Fruit fly (Drosophila melanogaster) whole organism, embryonic: Measurements from ENCODE around the gene CG45428.

Experiments
- B-H1 ChIP-seq: fragments of 200-800 bp; sonication (Bioruptor generic); IDR thresholded peaks from 3 replicates; pipeline ENCODE4 v1.3.6; 2022; ENCODE audit warnings: missing biosample characterization, missing genetic modification characterization
- CG3995 ChIP-seq: fragments of 200-800 bp; sonication (Bioruptor generic); optimal IDR thresholded peaks from 3 replicates; lab custom pipeline; 2016; ENCODE audit warnings: missing biosample characterization, missing genetic modification characterization
- CG42726 ChIP-seq: fragments of 200-800 bp; sonication (Bioruptor generic); IDR thresholded peaks from 2 replicates; pipeline ENCODE4 v1.3.6; 2022; ENCODE audit warnings: missing biosample characterization, missing genetic modification characterization; ENCODE audit not compliant: partially characterized antibody
- E2f2 ChIP-seq: fragments of 200-800 bp; sonication (Bioruptor generic); IDR thresholded peaks from 2 replicates; pipeline ENCODE4 v1.3.6; 2022; ENCODE audit warnings: missing biosample characterization, missing genetic modification characterization
- az2 ChIP-seq: fragments of 200-800 bp; sonication (Bioruptor generic); optimal IDR thresholded peaks from 3 replicates; lab custom pipeline; 2016; ENCODE audit warnings: missing biosample characterization, missing genetic modification characterization
- dpn ChIP-seq, 2 experiments: fragments of 200-800 bp; sonication (Bioruptor generic); optimal IDR thresholded peaks; 3 replicates each; lab custom pipeline; 2016; ENCODE audit warnings: missing biosample characterization in 2 of 2, missing genetic modification characterization in 2 of 2
- fd102C ChIP-seq: fragments of 200-800 bp; sonication (Bioruptor generic); optimal IDR thresholded peaks from 2 replicates; lab custom pipeline; 2018; ENCODE audit warnings: missing biosample characterization, mild to moderate bottlenecking, missing genetic modification characterization, moderate library complexity
- hkb ChIP-seq, 2 experiments: fragments of 200-800 bp in 1 of 2; fragments of >200 bp in 1 of 2; sonication (Bioruptor generic) in 1 of 2; IDR thresholded peaks in 1 of 2; optimal IDR thresholded peaks in 1 of 2; 2 replicates each; pipeline versions ENCODE4 v1.3.6 to Lab custom; 2017 to 2022; ENCODE audit warnings: missing biosample characterization in 1 of 2, missing genetic modification characterization in 1 of 2
- lola ChIP-seq, 3 experiments: fragments of >200 bp in 2 of 3; fragments of 200-800 bp in 1 of 3; sonication (Bioruptor generic) in 1 of 3; optimal IDR thresholded peaks; 2 replicates each; lab custom pipeline; 2017 to 2019; ENCODE audit warnings: missing biosample characterization in 3 of 3, missing genetic modification characterization in 3 of 3, mild to moderate bottlenecking in 1 of 3, moderate library complexity in 1 of 3
- odd ChIP-seq: fragments of 200-800 bp; sonication (Bioruptor generic); optimal IDR thresholded peaks from 2 replicates; lab custom pipeline; 2017; ENCODE audit warnings: missing biosample characterization, mild to moderate bottlenecking, missing genetic modification characterization
- so ChIP-seq: fragments of 200-800 bp; sonication (Bioruptor generic); IDR thresholded peaks from 3 replicates; pipeline ENCODE4 v1.3.6; 2022; ENCODE audit warnings: missing biosample characterization, missing genetic modification characterization
- tin ChIP-seq: fragments of 200-800 bp; sonication (Bioruptor generic); optimal IDR thresholded peaks from 3 replicates; lab custom pipeline; 2016; ENCODE audit warnings: missing biosample characterization, missing genetic modification characterization

DNA sequence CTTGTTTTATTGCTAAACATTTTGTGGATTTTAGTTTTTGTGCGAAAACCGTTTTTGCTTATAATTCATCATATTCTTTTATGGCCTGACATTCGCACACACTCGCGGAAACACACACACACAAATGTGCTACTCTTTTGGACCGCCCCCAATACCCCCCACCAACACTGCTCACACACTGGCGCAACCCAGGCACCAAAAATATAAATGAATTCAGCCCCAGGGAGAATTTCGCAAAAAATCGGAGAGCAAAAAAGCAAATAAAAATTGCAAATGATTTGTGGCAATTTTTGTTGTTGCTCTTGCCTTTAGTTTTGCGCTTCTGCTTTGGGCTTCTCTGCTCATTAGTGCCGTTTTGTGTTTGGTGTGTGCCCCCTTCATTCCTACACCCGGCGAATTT lies 13.6 kb downstream of the CG45428 start:
- TF ChIP-seq E2f2 (GFP tag; lab: Robert Waterston, UW) (no peak), lola (GFP tag; optimal IDR thresholded peaks at IDR 0.05; lab: Kevin White, UChicago) (no peak), hkb (optimal IDR thresholded peaks at IDR 0.05; lab: Kevin White, UChicago) (no peak), hkb (GFP tag; IDR thresholded peaks at IDR 0.05; lab: Robert Waterston, UW) (no peak), B-H1 (GFP tag; lab: Robert Waterston, UW) (no peak), CG42726 (GFP tag; lab: Robert Waterston, UW) (no peak), tin (GFP tag; lab: Kevin White, UChicago) (no peak), fd102C (GFP tag; lab: Kevin White, UChicago) (no peak), CG3995 (GFP tag; lab: Kevin White, UChicago) (no peak), dpn (GFP tag; optimal IDR thresholded peaks at IDR 0.05; lab: Kevin White, UChicago) (no peak), so (GFP tag; lab: Robert Waterston, UW) (no peak), odd (GFP tag; lab: Kevin White, UChicago) (no peak), az2 (GFP tag; lab: Kevin White, UChicago) (no peak)
